Fruit fly (Drosophila melanogaster): ENCODE data around the gene LManII.

Gene LManII

dm6 chr2L:10474815-10475214, 17.4 kb downstream of the LManII start:
- TF ChIP-seq Myc (optimal IDR thresholded peaks at IDR 0.05) (no peak), ttk (optimal IDR thresholded peaks at IDR 0.05) (no peak), psq (optimal IDR thresholded peaks at IDR 0.05) (no peak), h (optimal IDR thresholded peaks at IDR 0.05) (no peak)

- no peak for TF ChIP-seq insv (optimal IDR thresholded peaks at IDR 0.05)
- TF ChIP-seq Myc (optimal IDR thresholded peaks at IDR 0.05) = no peak
- no peak for TF ChIP-seq h (optimal IDR thresholded peaks at IDR 0.05)
- TF ChIP-seq Sin3A (optimal IDR thresholded peaks at IDR 0.05) = no peak
- TF ChIP-seq psq (optimal IDR thresholded peaks at IDR 0.05) = no peak
- no peak for TF ChIP-seq ttk (optimal IDR thresholded peaks at IDR 0.05)
These were observed 19.4 kb downstream of the LManII start, which contains the start of gene RluA-2 for dm6 chr2L:10476879-10477278. RluA-2 (plus strand) TSS chr2L:10477073.

dm6 chr2L:10479859-10480258, 22.4 kb downstream of the LManII start:
- TF ChIP-seq ttk (optimal IDR thresholded peaks at IDR 0.05) (no peak), psq (optimal IDR thresholded peaks at IDR 0.05) (no peak), insv (optimal IDR thresholded peaks at IDR 0.05) (no peak), h (optimal IDR thresholded peaks at IDR 0.05) (no peak), Myc (optimal IDR thresholded peaks at IDR 0.05) (no peak), Sin3A (optimal IDR thresholded peaks at IDR 0.05) (no peak)

dm6 chr2L:10483073-10483472, 25.6 kb downstream of the LManII start, which contains the start of gene Grip75:
Grip75 (plus strand) TSS chr2L:10483295.
- TF ChIP-seq ttk (optimal IDR thresholded peaks at IDR 0.05) (no peak), h (optimal IDR thresholded peaks at IDR 0.05) (no peak), Sin3A (optimal IDR thresholded peaks at IDR 0.05) (no peak), Myc (optimal IDR thresholded peaks at IDR 0.05) (no peak), insv (optimal IDR thresholded peaks at IDR 0.05) (no peak), psq (optimal IDR thresholded peaks at IDR 0.05) (no peak)

dm6 chr2L:10488484-10489223, 31.2 kb downstream of the LManII start, which contains the start of the genes Cog4 and CG6144:
Cog4 (minus strand) TSS chr2L:10488622.
CG6144 (plus strand) TSS chr2L:10488694.
- no peak for TF ChIP-seq Sin3A (optimal IDR thresholded peaks at IDR 0.05)
- no peak for TF ChIP-seq ttk (optimal IDR thresholded peaks at IDR 0.05)
- no peak for TF ChIP-seq h (optimal IDR thresholded peaks at IDR 0.05)
- no peak for TF ChIP-seq Myc (optimal IDR thresholded peaks at IDR 0.05)
- TF ChIP-seq insv (optimal IDR thresholded peaks at IDR 0.05) = no peak
- no peak for TF ChIP-seq psq (optimal IDR thresholded peaks at IDR 0.05)

- no peak for TF ChIP-seq Sin3A (optimal IDR thresholded peaks at IDR 0.05)
- TF ChIP-seq ttk (optimal IDR thresholded peaks at IDR 0.05) = no peak
- no peak for TF ChIP-seq h (optimal IDR thresholded peaks at IDR 0.05)
- no peak for TF ChIP-seq Myc (optimal IDR thresholded peaks at IDR 0.05)
- no peak for TF ChIP-seq psq (optimal IDR thresholded peaks at IDR 0.05)
- TF ChIP-seq insv (optimal IDR thresholded peaks at IDR 0.05) = no peak
These were observed 33.9 kb downstream of the LManII start, which contains the start of gene CG13144 for dm6 chr2L:10491354-10491753. CG13144 (minus strand) TSS chr2L:10491454.

- TF ChIP-seq ttk (optimal IDR thresholded peaks at IDR 0.05) (no peak), Myc (optimal IDR thresholded peaks at IDR 0.05) (no peak), Sin3A (optimal IDR thresholded peaks at IDR 0.05) (no peak), insv (optimal IDR thresholded peaks at IDR 0.05) (no peak), h (optimal IDR thresholded peaks at IDR 0.05) (no peak), psq (optimal IDR thresholded peaks at IDR 0.05) (no peak)
These were observed 38.0 kb downstream of the LManII start for dm6 chr2L:10495495-10495894.

dm6 chr2L:10496338-10496737, 38.9 kb downstream of the LManII start:
- TF ChIP-seq psq (optimal IDR thresholded peaks at IDR 0.05) (no peak), Myc (optimal IDR thresholded peaks at IDR 0.05) (no peak), h (optimal IDR thresholded peaks at IDR 0.05) (no peak), Sin3A (optimal IDR thresholded peaks at IDR 0.05) (no peak), insv (optimal IDR thresholded peaks at IDR 0.05) (no peak), ttk (optimal IDR thresholded peaks at IDR 0.05) (no peak)

dm6 chr2L:10497106-10497800, 39.8 kb downstream of the LManII start:
- TF ChIP-seq ttk (optimal IDR thresholded peaks at IDR 0.05) (no peak), h (optimal IDR thresholded peaks at IDR 0.05) (no peak), Sin3A (optimal IDR thresholded peaks at IDR 0.05) (no peak), psq (optimal IDR thresholded peaks at IDR 0.05) (no peak), Myc (optimal IDR thresholded peaks at IDR 0.05) (no peak)

- no peak for TF ChIP-seq h (optimal IDR thresholded peaks at IDR 0.05)
- TF ChIP-seq Sin3A (optimal IDR thresholded peaks at IDR 0.05) = no peak
- TF ChIP-seq Myc (optimal IDR thresholded peaks at IDR 0.05) = no peak
- TF ChIP-seq psq (optimal IDR thresholded peaks at IDR 0.05) = no peak
- no peak for TF ChIP-seq insv (optimal IDR thresholded peaks at IDR 0.05)
- no peak for TF ChIP-seq ttk (optimal IDR thresholded peaks at IDR 0.05)
These were observed 42.1 kb downstream of the LManII start for dm6 chr2L:10499608-10500007.

- TF ChIP-seq Myc (optimal IDR thresholded peaks at IDR 0.05) (no peak), insv (optimal IDR thresholded peaks at IDR 0.05) (no peak), h (optimal IDR thresholded peaks at IDR 0.05) (no peak), Sin3A (optimal IDR thresholded peaks at IDR 0.05) (no peak), psq (optimal IDR thresholded peaks at IDR 0.05) (no peak), ttk (optimal IDR thresholded peaks at IDR 0.05) (no peak)
These were observed 43.0 kb downstream of the LManII start for dm6 chr2L:10500309-10500974.

- TF ChIP-seq insv (optimal IDR thresholded peaks at IDR 0.05) (no peak), ttk (optimal IDR thresholded peaks at IDR 0.05) (no peak), Myc (optimal IDR thresholded peaks at IDR 0.05) (no peak)
These were observed 44.8 kb downstream of the LManII start for dm6 chr2L:10502244-10502643.

All from Kc167 (cell line).